Fruit fly (Drosophila melanogaster): Measurements from ENCODE around the gene CG1113.
A peak's percentile ranks its signal among the peaks of the same experiment; 100 is the strongest.

Gene CG1113

dm6 chr3R:5223135-5223534 is 29.8 kb upstream of the CG1113 start, which contains the start of gene CG2604 (continued):
- TF ChIP-seq CG34376 (GFP tag; optimal IDR thresholded peaks at IDR 0.05), result peak; percentile 35
- no peak for TF ChIP-seq CG15269 (tag; optimal IDR thresholded peaks at IDR 0.05)
- peak; percentile 65 for TF ChIP-seq CG3995 (GFP tag; optimal IDR thresholded peaks at IDR 0.05)
- no peak for TF ChIP-seq CG13296 (GFP tag; optimal IDR thresholded peaks at IDR 0.05)
- TF ChIP-seq CG1603 (tag; optimal IDR thresholded peaks at IDR 0.05), result peak; percentile 31
- TF ChIP-seq wek (GFP tag; optimal IDR thresholded peaks at IDR 0.05), result peak; percentile 87
- TF ChIP-seq CG11093 (GFP tag; IDR thresholded peaks at IDR 0.05), result no peak
- no peak for TF ChIP-seq Ravus (GFP tag; IDR thresholded peaks at IDR 0.05)
- no peak for TF ChIP-seq CG17186 (GFP tag; optimal IDR thresholded peaks at IDR 0.05)
- no peak for TF ChIP-seq CG6689 (GFP tag; IDR thresholded peaks at IDR 0.05)
- no peak for TF ChIP-seq sr (GFP tag; IDR thresholded peaks at IDR 0.05)
- TF ChIP-seq Nf-YC (tag; optimal IDR thresholded peaks at IDR 0.05), result no peak
- TF ChIP-seq kay (GFP tag; optimal IDR thresholded peaks at IDR 0.05), result no peak
- no peak for TF ChIP-seq org-1 (GFP tag; optimal IDR thresholded peaks at IDR 0.05)
- TF ChIP-seq exex (tag; optimal IDR thresholded peaks at IDR 0.05), result peak; percentile 49
- TF ChIP-seq sima (GFP tag; optimal IDR thresholded peaks at IDR 0.05), result no peak
- no peak for TF ChIP-seq otp (GFP tag; IDR thresholded peaks at IDR 0.05)
- TF ChIP-seq CG12942 (GFP tag; optimal IDR thresholded peaks at IDR 0.05), result no peak
- peak in 1 of 2 experiments; percentile 28 for TF ChIP-seq Dfd (GFP tag; optimal IDR thresholded peaks at IDR 0.05)
- TF ChIP-seq Oaz (GFP tag; IDR thresholded peaks at IDR 0.05), result no peak
- TF ChIP-seq CG31365 (tag; optimal IDR thresholded peaks at IDR 0.05), result no peak
- no peak for TF ChIP-seq H15 (GFP tag; IDR thresholded peaks at IDR 0.05)
- peak; percentile 2 for TF ChIP-seq BEAF-32 (GFP tag; optimal IDR thresholded peaks at IDR 0.05)
- TF ChIP-seq CG7786 (GFP tag; optimal IDR thresholded peaks at IDR 0.05), result no peak
- peak; percentile 86 for TF ChIP-seq nom (GFP tag; optimal IDR thresholded peaks at IDR 0.05)
- TF ChIP-seq vfl (GFP tag; optimal IDR thresholded peaks at IDR 0.05), result no peak
- TF ChIP-seq CG17829 (tag; optimal IDR thresholded peaks at IDR 0.05), result no peak
- TF ChIP-seq Ssrp (tag; optimal IDR thresholded peaks at IDR 0.05), result no peak
- TF ChIP-seq dm (GFP tag; optimal IDR thresholded peaks at IDR 0.05), result no peak
- TF ChIP-seq ems (GFP tag; optimal IDR thresholded peaks at IDR 0.05), result no peak
- peak; percentile 61 for TF ChIP-seq CG15514 (GFP tag; optimal IDR thresholded peaks at IDR 0.05)
- TF ChIP-seq kni (GFP tag; optimal IDR thresholded peaks at IDR 0.05), result no peak
- TF ChIP-seq CG13775 (GFP tag; optimal IDR thresholded peaks at IDR 0.05), result no peak
- TF ChIP-seq CG9932 (GFP tag; IDR thresholded peaks at IDR 0.05), result no peak
- TF ChIP-seq Ets97D (GFP tag; optimal IDR thresholded peaks at IDR 0.05), result no peak
- no peak for TF ChIP-seq CG6791 (GFP tag; IDR thresholded peaks at IDR 0.05; ENCODE audit: partially characterized antibody)
- no peak for TF ChIP-seq CG1233 (GFP tag; optimal IDR thresholded peaks at IDR 0.05)
- TF ChIP-seq grn (GFP tag; optimal IDR thresholded peaks at IDR 0.05), result peak; percentile 82
- no peak for TF ChIP-seq Lpt (GFP tag; optimal IDR thresholded peaks at IDR 0.05)
- no peak for TF ChIP-seq ara (GFP tag; IDR thresholded peaks at IDR 0.05)
- no peak for TF ChIP-seq Bgb (GFP tag; IDR thresholded peaks at IDR 0.05; ENCODE audit: partially characterized antibody)
- TF ChIP-seq CG10274 (GFP tag; optimal IDR thresholded peaks at IDR 0.05), result no peak
- TF ChIP-seq gsb (GFP tag; IDR thresholded peaks at IDR 0.05), result no peak
- TF ChIP-seq luna (GFP tag; optimal IDR thresholded peaks at IDR 0.05), result no peak
- TF ChIP-seq lbe (GFP tag; optimal IDR thresholded peaks at IDR 0.05), result no peak
- peak; percentile 26 for TF ChIP-seq cg (GFP tag; optimal IDR thresholded peaks at IDR 0.05)
- peak; percentile 31 for TF ChIP-seq gfzf (GFP tag; optimal IDR thresholded peaks at IDR 0.05)
- TF ChIP-seq Mes4 (GFP tag; optimal IDR thresholded peaks at IDR 0.05), result no peak
- TF ChIP-seq gcm2 (GFP tag; optimal IDR thresholded peaks at IDR 0.05), result no peak
- peak; percentile 45 for TF ChIP-seq pzg (GFP tag; optimal IDR thresholded peaks at IDR 0.05)
- no peak for TF ChIP-seq chn (GFP tag; optimal IDR thresholded peaks at IDR 0.05)
- no peak for TF ChIP-seq gsb-n (tag; optimal IDR thresholded peaks at IDR 0.05)

All from whole organism, embryonic.